Worm (Caenorhabditis elegans): Measurements from ENCODE around the gene T04C12.7.

DNA sequence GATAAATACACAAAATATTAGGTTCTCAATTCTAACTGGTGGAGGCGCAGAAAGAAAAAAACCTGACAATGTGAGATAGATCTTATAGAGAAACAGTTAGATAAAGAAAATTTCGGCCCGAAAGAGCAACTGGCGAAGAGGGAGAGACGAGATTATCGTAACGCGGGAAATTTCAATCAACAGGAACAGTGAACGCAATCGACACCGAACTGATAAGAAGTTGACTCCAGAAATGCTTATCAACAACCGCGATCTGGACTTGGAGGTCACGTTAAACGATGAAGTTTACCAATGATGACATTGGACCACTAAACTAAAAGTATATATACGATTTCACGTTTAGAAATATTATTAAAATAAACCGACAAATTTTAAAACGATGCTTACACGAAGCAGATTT lies 22.5 kb downstream of the T04C12.7 start:
- TF ChIP-seq nhr-12 (tag; optimal IDR thresholded peaks at IDR 0.05) (no peak), ceh-83 (GFP tag; optimal IDR thresholded peaks at IDR 0.05) (no peak)

Measured in whole organism, mixed stage, embryonic.